Worm (Caenorhabditis elegans) whole organism, young adult: Measurements from ENCODE around the gene mbk-2.

Experiments used
- F10E7.11 ChIP-seq: sonication (generic microtip); optimal IDR thresholded peaks from 2 replicates; lab custom pipeline; 2017; ENCODE audit warnings: mild to moderate bottlenecking, missing genetic modification characterization, moderate library complexity, missing compliant biosample characterization
- F49E8.2 ChIP-seq: sonication (generic microtip); optimal IDR thresholded peaks from 3 replicates; lab custom pipeline; 2017; ENCODE audit warnings: missing genetic modification characterization, mild to moderate bottlenecking, missing compliant biosample characterization, antibody characterized with exemption, moderate library complexity; ENCODE audit not compliant: insufficient read depth
- T07F8.4 ChIP-seq: sonication (generic microtip); optimal IDR thresholded peaks from 2 replicates; lab custom pipeline; 2016; ENCODE audit warnings: mild to moderate bottlenecking, missing genetic modification characterization, moderate library complexity, missing compliant biosample characterization
- ama-1 ChIP-seq, 3 experiments: fragments of 150-350 bp in 1 of 3; sonication (generic microtip) in 2 of 3; optimal IDR thresholded peaks; 2 replicates each; lab custom pipeline; 2014 to 2018; ENCODE audit warnings: missing biosample characterization in 2 of 3, missing genetic modification characterization in 2 of 3, missing genetic modification reagents in 2 of 3
- die-1 ChIP-seq: sonication (generic microtip); optimal IDR thresholded peaks from 2 replicates; lab custom pipeline; 2016; ENCODE audit warnings: missing genotype, mild to moderate bottlenecking, missing genetic modification characterization, missing compliant biosample characterization
- ets-4 ChIP-seq: fragments of 200-800 bp; sonication (Bioruptor generic); optimal IDR thresholded peaks from 2 replicates; lab custom pipeline; 2018; ENCODE audit warnings: mild to moderate bottlenecking, missing genetic modification characterization, missing compliant biosample characterization
- madf-3 ChIP-seq: fragments of 200-800 bp; sonication (Bioruptor generic); IDR thresholded peaks from 2 replicates; pipeline ENCODE4 v1.3.6; 2022; ENCODE audit warnings: missing genetic modification reagents, missing genetic modification characterization, missing compliant biosample characterization
- mes-4 ChIP-seq: sonication (generic microtip); optimal IDR thresholded peaks from 2 replicates; lab custom pipeline; 2016; ENCODE audit warnings: missing genotype, missing genetic modification characterization, missing compliant biosample characterization
- nfya-2 ChIP-seq: fragments of 200-800 bp; sonication (Bioruptor generic); IDR thresholded peaks from 2 replicates; pipeline ENCODE4 v1.3.6; 2022; ENCODE audit warnings: missing genetic modification reagents, missing genetic modification characterization, missing compliant biosample characterization
- nhr-80 ChIP-seq: sonication (generic microtip); optimal IDR thresholded peaks from 2 replicates; lab custom pipeline; 2016; ENCODE audit warnings: missing genetic modification characterization, missing compliant biosample characterization
- pha-4 ChIP-seq: fragments of 150-350 bp; sonication (generic microtip); optimal IDR thresholded peaks from 2 replicates; lab custom pipeline; 2014; ENCODE audit warnings: missing biosample characterization, missing genetic modification reagents, missing genetic modification characterization
- rpc-1 ChIP-seq, 2 experiments: fragments of 150-350 bp in 1 of 2; sonication (generic microtip) in 1 of 2; optimal IDR thresholded peaks; 2 replicates each; lab custom pipeline; 2014 to 2018; ENCODE audit warnings: missing biosample characterization in 1 of 2, missing genetic modification characterization in 1 of 2, missing genetic modification reagents in 1 of 2, missing genotype in 1 of 2
- snpc-4 ChIP-seq, 5 experiments: fragments of 150-350 bp in 1 of 5; sonication (generic microtip) in 4 of 5; optimal IDR thresholded peaks; 2 replicates each; lab custom pipeline; 2014 to 2018; ENCODE audit warnings: missing genetic modification characterization in 5 of 5, missing biosample characterization in 3 of 5, antibody characterized with exemption in 2 of 5, mild to moderate bottlenecking in 2 of 5, missing compliant biosample characterization in 2 of 5, missing genotype in 2 of 5, moderate library complexity in 2 of 5, missing genetic modification reagents in 1 of 5
- unc-62 ChIP-seq: fragments of 150-350 bp; optimal IDR thresholded peaks from 2 replicates; lab custom pipeline; 2014; ENCODE audit warnings: missing biosample characterization, missing genetic modification reagents, missing genetic modification characterization

DNA sequence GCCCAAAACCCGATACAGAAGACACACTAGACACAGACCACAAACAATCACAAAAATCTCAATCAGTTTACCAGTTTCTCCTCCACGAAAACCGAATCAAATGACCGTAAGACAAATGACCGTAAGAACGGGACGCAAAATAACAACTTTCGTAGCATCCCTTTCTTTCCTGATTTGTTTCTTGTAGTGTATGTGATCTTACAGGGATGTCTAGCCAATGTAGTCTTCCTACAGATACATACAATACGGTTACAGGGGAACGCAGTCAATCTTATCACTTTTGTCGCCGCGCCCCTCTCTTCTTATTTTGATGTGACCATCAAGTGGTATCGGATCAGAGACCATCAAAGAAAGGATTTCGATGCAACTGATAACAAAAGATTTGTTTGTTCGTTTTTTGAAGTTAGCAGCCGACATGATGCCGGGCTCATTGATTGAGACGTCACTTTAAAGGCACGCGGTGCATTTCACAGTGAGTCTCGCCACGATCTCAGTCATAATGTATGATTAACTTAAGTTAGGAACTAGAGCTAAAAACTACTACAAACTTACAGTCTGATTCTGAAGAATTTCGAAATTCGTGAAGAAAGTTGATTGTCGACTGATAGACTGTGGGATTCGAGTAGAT, 66.8 kb downstream of the mbk-2 start:
- no peak for TF ChIP-seq unc-62 (GFP tag; lab: Kevin White, UChicago)
- TF ChIP-seq rpc-1 (optimal IDR thresholded peaks at IDR 0.05; lab: Kevin White, UChicago), result no peak
- TF ChIP-seq rpc-1 (tag; optimal IDR thresholded peaks at IDR 0.05; lab: Kevin White, UChicago), result no peak
- no peak for TF ChIP-seq ama-1 (optimal IDR thresholded peaks at IDR 0.05; lab: Kevin White, UChicago)
- TF ChIP-seq ama-1 (GFP tag; optimal IDR thresholded peaks at IDR 0.05; lab: Kevin White, UChicago), result no peak
- TF ChIP-seq madf-3, result no peak
- TF ChIP-seq mes-4 (tag; lab: Kevin White, UChicago), result no peak
- no peak for TF ChIP-seq F10E7.11 (tag; lab: Kevin White, UChicago)
- no peak for TF ChIP-seq pha-4 (tag; lab: Kevin White, UChicago)
- TF ChIP-seq T07F8.4 (tag; lab: Kevin White, UChicago), result no peak
- TF ChIP-seq nfya-2 (GFP tag; lab: Robert Waterston, UW), result no peak
- TF ChIP-seq die-1 (tag; lab: Kevin White, UChicago), result no peak
- no peak for TF ChIP-seq snpc-4 (GFP tag; optimal IDR thresholded peaks at IDR 0.05; lab: Kevin White, UChicago)
- peak in 3 of 4 experiments; percentile 14 to 79 (median 62) for TF ChIP-seq snpc-4 (tag; optimal IDR thresholded peaks at IDR 0.05; lab: Kevin White, UChicago)
- no peak for TF ChIP-seq ets-4 (GFP tag; lab: Kevin White, UChicago)
- no peak for TF ChIP-seq nhr-80
- TF ChIP-seq F49E8.2 (tag; lab: Kevin White, UChicago), result no peak
